Fruit fly (Drosophila melanogaster) whole organism, prepupa: ENCODE results near the gene CG43184.

Experiments
- Blimp-1 ChIP-seq: fragments of 200-800 bp; sonication (Bioruptor generic); optimal IDR thresholded peaks from 3 replicates; lab custom pipeline; 2017; ENCODE audit warnings: missing biosample characterization, missing genetic modification characterization, mild to moderate bottlenecking, moderate library complexity, missing genetic modification reagents
- CG10631 ChIP-seq: fragments of 200-800 bp; sonication (Bioruptor generic); optimal IDR thresholded peaks from 2 replicates; lab custom pipeline; 2016; ENCODE audit warnings: missing biosample characterization, missing genetic modification characterization
- CG11762 ChIP-seq: fragments of 200-800 bp; sonication (Bioruptor generic); optimal IDR thresholded peaks from 3 replicates; lab custom pipeline; 2016; ENCODE audit warnings: missing biosample characterization, missing genetic modification characterization; ENCODE audit not compliant: insufficient read depth
- CG15336 ChIP-seq: fragments of 200-800 bp; sonication (Bioruptor generic); IDR thresholded peaks from 2 replicates; pipeline ENCODE4 v1.3.6; 2022; ENCODE audit warnings: missing biosample characterization, missing genetic modification characterization
- CG1621 ChIP-seq: fragments of 200-800 bp; sonication (Bioruptor generic); optimal IDR thresholded peaks from 3 replicates; lab custom pipeline; 2018; ENCODE audit warnings: missing biosample characterization, mild to moderate bottlenecking, missing genetic modification characterization
- CG34406 ChIP-seq: fragments of 200-800 bp; sonication (Bioruptor generic); optimal IDR thresholded peaks from 3 replicates; lab custom pipeline; 2016; ENCODE audit warnings: missing biosample characterization, missing genetic modification characterization
- CG3919 ChIP-seq: fragments of 200-800 bp; sonication (Bioruptor generic); optimal IDR thresholded peaks from 3 replicates; lab custom pipeline; 2016; ENCODE audit warnings: missing biosample characterization, missing genetic modification characterization
- CG6163 ChIP-seq: fragments of 200-800 bp; sonication (Bioruptor generic); IDR thresholded peaks from 3 replicates; pipeline ENCODE4 v1.3.6; 2022; ENCODE audit warnings: missing biosample characterization, missing genetic modification characterization
- CG6276 ChIP-seq: fragments of 200-800 bp; sonication (Bioruptor generic); optimal IDR thresholded peaks from 2 replicates; lab custom pipeline; 2017; ENCODE audit warnings: missing biosample characterization, mild to moderate bottlenecking, missing genetic modification characterization
- CG6792 ChIP-seq: fragments of 200-800 bp; sonication (Bioruptor generic); optimal IDR thresholded peaks from 3 replicates; lab custom pipeline; 2016; ENCODE audit warnings: missing biosample characterization, missing genetic modification characterization
- CG6808 ChIP-seq: fragments of 200-800 bp; sonication (Bioruptor generic); optimal IDR thresholded peaks from 3 replicates; lab custom pipeline; 2017; ENCODE audit warnings: missing biosample characterization, missing genetic modification characterization, mild to moderate bottlenecking, moderate library complexity, missing genetic modification reagents
- CG8319 ChIP-seq: fragments of 200-800 bp; sonication (Bioruptor generic); optimal IDR thresholded peaks from 3 replicates; lab custom pipeline; 2016; ENCODE audit warnings: missing biosample characterization, missing genetic modification characterization
- CG8632 ChIP-seq: fragments of 200-800 bp; sonication (Bioruptor generic); optimal IDR thresholded peaks from 3 replicates; lab custom pipeline; 2016; ENCODE audit warnings: missing biosample characterization, missing genetic modification characterization
- CG9139 ChIP-seq: fragments of 200-800 bp; sonication (Bioruptor generic); optimal IDR thresholded peaks from 3 replicates; lab custom pipeline; 2017; ENCODE audit warnings: missing biosample characterization, mild to moderate bottlenecking, missing genetic modification characterization
- Eip75B ChIP-seq: fragments of 200-800 bp; sonication (Bioruptor generic); optimal IDR thresholded peaks from 3 replicates; lab custom pipeline; 2016; ENCODE audit warnings: missing biosample characterization, missing genetic modification characterization
- Eip93F ChIP-seq: fragments of 200-800 bp; sonication (Bioruptor generic); optimal IDR thresholded peaks from 2 replicates; lab custom pipeline; 2016; ENCODE audit warnings: missing biosample characterization, mild to moderate bottlenecking, missing genetic modification characterization
- Ets96B ChIP-seq: fragments of 200-800 bp; optimal IDR thresholded peaks from 2 replicates; lab custom pipeline; 2019; ENCODE audit warnings: missing biosample characterization, mild to moderate bottlenecking, missing genetic modification characterization, moderate library complexity
- Gug ChIP-seq: fragments of 200-800 bp; sonication (Bioruptor generic); IDR thresholded peaks from 2 replicates; pipeline ENCODE4 v1.3.6; 2022; ENCODE audit warnings: missing biosample characterization, missing genetic modification characterization
- Hr39 ChIP-seq: fragments of 200-800 bp; sonication (Bioruptor generic); optimal IDR thresholded peaks from 2 replicates; lab custom pipeline; 2016; ENCODE audit warnings: missing biosample characterization, missing genetic modification characterization
- Hr4 ChIP-seq: fragments of 200-800 bp; sonication (Bioruptor generic); optimal IDR thresholded peaks from 3 replicates; lab custom pipeline; 2016; ENCODE audit warnings: missing biosample characterization, missing genetic modification characterization
- Lpt ChIP-seq: fragments of 200-800 bp; sonication (Bioruptor generic); optimal IDR thresholded peaks from 3 replicates; lab custom pipeline; 2016; ENCODE audit warnings: missing biosample characterization, missing genetic modification characterization
- OdsH ChIP-seq: fragments of 200-800 bp; sonication (Bioruptor generic); optimal IDR thresholded peaks from 3 replicates; lab custom pipeline; 2016; ENCODE audit warnings: missing biosample characterization, missing genetic modification characterization
- Smox ChIP-seq: fragments of 200-800 bp; sonication (Bioruptor generic); optimal IDR thresholded peaks from 3 replicates; lab custom pipeline; 2016; ENCODE audit warnings: missing biosample characterization, missing genetic modification characterization
- Sox102F ChIP-seq: fragments of 200-800 bp; sonication (Bioruptor generic); optimal IDR thresholded peaks from 2 replicates; lab custom pipeline; 2016; ENCODE audit warnings: missing biosample characterization, mild to moderate bottlenecking, missing genetic modification characterization
- Sox15 ChIP-seq: fragments of 200-800 bp; sonication (Bioruptor generic); optimal IDR thresholded peaks from 3 replicates; lab custom pipeline; 2016; ENCODE audit warnings: missing biosample characterization, missing genetic modification characterization
- achi ChIP-seq: fragments of 200-800 bp; sonication (Bioruptor generic); optimal IDR thresholded peaks from 3 replicates; lab custom pipeline; 2016; ENCODE audit warnings: missing biosample characterization, missing genetic modification characterization
- acj6 ChIP-seq: fragments of 200-800 bp; sonication (Bioruptor generic); optimal IDR thresholded peaks from 3 replicates; lab custom pipeline; 2016; ENCODE audit warnings: missing biosample characterization, missing genetic modification characterization
- cyc ChIP-seq: fragments of 200-800 bp; sonication (Bioruptor generic); optimal IDR thresholded peaks from 3 replicates; lab custom pipeline; 2016; ENCODE audit warnings: missing biosample characterization, missing genetic modification characterization
- dsx ChIP-seq: fragments of 200-800 bp; optimal IDR thresholded peaks from 3 replicates; lab custom pipeline; 2019; ENCODE audit warnings: missing biosample characterization, mild to moderate bottlenecking, missing genetic modification characterization, moderate library complexity; ENCODE audit not compliant: poor library complexity, severe bottlenecking
- eg ChIP-seq: fragments of 200-800 bp; sonication (Bioruptor generic); IDR thresholded peaks from 3 replicates; pipeline ENCODE4 v1.3.6; 2022; ENCODE audit warnings: missing biosample characterization, missing genetic modification characterization
- fd59A ChIP-seq: fragments of 200-800 bp; sonication (Bioruptor generic); optimal IDR thresholded peaks from 2 replicates; lab custom pipeline; 2017; ENCODE audit warnings: missing biosample characterization, mild to moderate bottlenecking, missing genetic modification characterization, missing genetic modification reagents
- fkh ChIP-seq: fragments of 200-800 bp; sonication (Bioruptor generic); optimal IDR thresholded peaks from 3 replicates; lab custom pipeline; 2017; ENCODE audit warnings: missing biosample characterization, mild to moderate bottlenecking, missing genetic modification characterization, moderate library complexity
- pdm3 ChIP-seq: fragments of 200-800 bp; sonication (Bioruptor generic); optimal IDR thresholded peaks from 3 replicates; lab custom pipeline; 2016; ENCODE audit warnings: missing biosample characterization, missing genetic modification characterization
- salr ChIP-seq, 2 experiments: fragments of 200-800 bp; sonication (Bioruptor generic); optimal IDR thresholded peaks; 3 replicates each; lab custom pipeline; 2016 to 2018; ENCODE audit warnings: missing biosample characterization in 2 of 2, missing genetic modification characterization in 2 of 2, mild to moderate bottlenecking in 1 of 2
- spab ChIP-seq: fragments of 200-800 bp; sonication (Bioruptor generic); optimal IDR thresholded peaks from 2 replicates; lab custom pipeline; 2017; ENCODE audit warnings: missing biosample characterization, mild to moderate bottlenecking, missing genetic modification characterization, missing genetic modification reagents
- svp ChIP-seq: fragments of 200-800 bp; sonication (Bioruptor generic); peaks from one replicate; lab custom pipeline; 2016; ENCODE audit warnings: missing biosample characterization, missing genetic modification characterization

Gene CG43184

dm6 chr3L:13837456-13837855 is at the start of gene CG43184:
CG43184 (plus strand) TSS chr3L:13837756.
- TF ChIP-seq CG6808 (GFP tag; lab: Kevin White, UChicago) = no peak
- no peak for TF ChIP-seq fkh (GFP tag; lab: Kevin White, UChicago)
- no peak for TF ChIP-seq Blimp-1 (GFP tag; lab: Kevin White, UChicago)
- TF ChIP-seq Sox102F (GFP tag; lab: Kevin White, UChicago) = no peak
- TF ChIP-seq CG9139 (GFP tag; lab: Kevin White, UChicago) = no peak
- TF ChIP-seq Hr39 = no peak
- no peak for TF ChIP-seq Smox (GFP tag; lab: Kevin White, UChicago)

- TF ChIP-seq CG11762 (no peak), cyc (GFP tag; lab: Kevin White, UChicago) (no peak), CG1621 (tag; lab: Kevin White, UChicago) (no peak), eg (GFP tag; lab: Robert Waterston, UW) (no peak), CG34406 (no peak), Ets96B (tag; lab: Kevin White, UChicago) (no peak), CG15336 (no peak), svp (GFP tag; lab: Kevin White, UChicago) (peak; percentile 28)
Measured at dm6 chr3L:13803258-13803657, 34.3 kb upstream of the CG43184 start, which contains the start of gene bru3. bru3 (minus strand) TSS chr3L:13803400.

- TF ChIP-seq spab (GFP tag; lab: Kevin White, UChicago) (no peak), CG6276 (GFP tag; lab: Kevin White, UChicago) (no peak), Eip75B (no peak), fkh (GFP tag; lab: Kevin White, UChicago) (no peak), cyc (GFP tag; lab: Kevin White, UChicago) (no peak), Blimp-1 (GFP tag; lab: Kevin White, UChicago) (no peak), Smox (GFP tag; lab: Kevin White, UChicago) (no peak), Lpt (GFP tag; lab: Kevin White, UChicago) (no peak)
Measured at dm6 chr3L:13840731-13841130, 3.2 kb downstream of the CG43184 start.

dm6 chr3L:13842140-13842539 is 4.6 kb downstream of the CG43184 start, which contains the start of gene CG8757:
CG8757 (minus strand) TSS chr3L:13842240.
- no peak for TF ChIP-seq CG34406
- TF ChIP-seq Eip93F (GFP tag; lab: Kevin White, UChicago) = no peak
- no peak for TF ChIP-seq cyc (GFP tag; lab: Kevin White, UChicago)
- no peak for TF ChIP-seq CG3919 (GFP tag; lab: Kevin White, UChicago)
- TF ChIP-seq Gug (GFP tag; lab: Robert Waterston, UW) = no peak

dm6 chr3L:13842917-13843316 is 5.4 kb downstream of the CG43184 start, which contains the start of gene CG8750:
CG8750 (minus strand) TSS chr3L:13843017.
- no peak for TF ChIP-seq Hr4 (GFP tag; lab: Kevin White, UChicago)
- no peak for TF ChIP-seq Ets96B (tag; lab: Kevin White, UChicago)
- no peak for TF ChIP-seq salr (GFP tag; optimal IDR thresholded peaks at IDR 0.05; lab: Kevin White, UChicago)
- no peak for TF ChIP-seq Gug (GFP tag; lab: Robert Waterston, UW)
- no peak for TF ChIP-seq pdm3 (GFP tag; lab: Kevin White, UChicago)
- no peak for TF ChIP-seq dsx (GFP tag; lab: Kevin White, UChicago)
- TF ChIP-seq CG8319 (GFP tag; lab: Kevin White, UChicago) = no peak
- no peak for TF ChIP-seq spab (GFP tag; lab: Kevin White, UChicago)
- TF ChIP-seq fd59A (GFP tag; lab: Kevin White, UChicago) = no peak
- no peak for TF ChIP-seq OdsH (GFP tag; lab: Kevin White, UChicago)
- no peak for TF ChIP-seq acj6 (GFP tag; lab: Kevin White, UChicago)
- TF ChIP-seq CG8632 (GFP tag; lab: Kevin White, UChicago) = no peak
- TF ChIP-seq Sox15 (GFP tag; lab: Kevin White, UChicago) = no peak
- no peak for TF ChIP-seq CG10631 (GFP tag; lab: Kevin White, UChicago)
- no peak for TF ChIP-seq CG6163 (GFP tag; lab: Robert Waterston, UW)
- TF ChIP-seq CG6792 (GFP tag; lab: Kevin White, UChicago) = no peak
- no peak for TF ChIP-seq Sox102F (GFP tag; lab: Kevin White, UChicago)
- TF ChIP-seq achi (GFP tag; lab: Kevin White, UChicago) = no peak
- TF ChIP-seq CG1621 (tag; lab: Kevin White, UChicago) = no peak
- no peak for TF ChIP-seq cyc (GFP tag; lab: Kevin White, UChicago)
